Worm (Caenorhabditis elegans) whole organism, L4 larva: Measurements from ENCODE around the gene unc-42.

Source experiments
- F10B5.3 ChIP-seq: sonication (generic microtip); optimal IDR thresholded peaks from 2 replicates; lab custom pipeline; 2016; ENCODE audit warnings: mild to moderate bottlenecking, missing genetic modification characterization, missing compliant biosample characterization
- F37D6.2 ChIP-seq: sonication (generic microtip); optimal IDR thresholded peaks from 2 replicates; lab custom pipeline; 2016; ENCODE audit warnings: mild to moderate bottlenecking, missing genetic modification characterization, missing compliant biosample characterization
- F44E2.7 ChIP-seq: fragments of 200-800 bp; sonication (Bioruptor generic); IDR thresholded peaks from 2 replicates; pipeline ENCODE4 v2.1.2; 2022; ENCODE audit warnings: missing genetic modification characterization, missing compliant biosample characterization
- T20F7.1 ChIP-seq: fragments of 200-800 bp; sonication (Bioruptor generic); optimal IDR thresholded peaks from 2 replicates; lab custom pipeline; 2018; ENCODE audit warnings: mild to moderate bottlenecking, missing genetic modification characterization, missing compliant biosample characterization
- Y5F2A.4 ChIP-seq: fragments of 200-800 bp; sonication (Bioruptor generic); optimal IDR thresholded peaks from 2 replicates; lab custom pipeline; 2018; ENCODE audit warnings: mild to moderate bottlenecking, missing genetic modification characterization, missing compliant biosample characterization
- ama-1 ChIP-seq: fragments of 150-350 bp; optimal IDR thresholded peaks from 2 replicates; lab custom pipeline; 2014; ENCODE audit warnings: inconsistent platforms, mixed read lengths
- attf-4 ChIP-seq: sonication (generic microtip); optimal IDR thresholded peaks from 3 replicates; lab custom pipeline; 2017; ENCODE audit warnings: missing biosample characterization, missing genetic modification characterization
- ceh-20 ChIP-seq: fragments of 200-800 bp; sonication (Bioruptor generic); IDR thresholded peaks from 2 replicates; pipeline ENCODE4 v1.3.6; 2022; ENCODE audit warnings: missing genetic modification reagents, missing genetic modification characterization, missing compliant biosample characterization
- ceh-28 ChIP-seq: fragments of 150-350 bp; optimal IDR thresholded peaks from 2 replicates; lab custom pipeline; 2014; ENCODE audit warnings: missing biosample characterization, missing genetic modification reagents, missing genetic modification characterization
- ceh-32 ChIP-seq: sonication (generic microtip); optimal IDR thresholded peaks from 2 replicates; lab custom pipeline; 2016; ENCODE audit warnings: mild to moderate bottlenecking, missing genetic modification characterization, missing compliant biosample characterization; ENCODE audit not compliant: poor library complexity
- ceh-44 ChIP-seq: fragments of 200-800 bp; sonication (Bioruptor generic); IDR thresholded peaks from 2 replicates; pipeline ENCODE4 v1.3.6; 2022; ENCODE audit warnings: missing genetic modification reagents, missing genetic modification characterization, missing compliant biosample characterization
- ctbp-1 ChIP-seq: fragments of 200-800 bp; sonication (Bioruptor generic); IDR thresholded peaks from 2 replicates; pipeline ENCODE4 v1.3.6; 2022; ENCODE audit warnings: missing genetic modification reagents, missing genetic modification characterization, missing compliant biosample characterization
- daf-12 ChIP-seq: fragments of 150-350 bp; optimal IDR thresholded peaks from 2 replicates; lab custom pipeline; 2014; ENCODE audit warnings: missing biosample characterization, missing genetic modification reagents, missing genetic modification characterization
- daf-16 ChIP-seq, 3 experiments: sonication (generic microtip); optimal IDR thresholded peaks; 2 replicates each; lab custom pipeline; 2016 to 2017; ENCODE audit warnings: missing genetic modification characterization in 3 of 3, missing genetic modification reagents in 3 of 3, mild to moderate bottlenecking in 2 of 3, missing compliant biosample characterization in 2 of 3, missing biosample characterization in 1 of 3, moderate library complexity in 1 of 3
- daf-19 ChIP-seq: fragments of 200-800 bp; sonication (Bioruptor generic); conservative IDR thresholded peaks from 2 replicates; pipeline ENCODE4 v1.3.6; 2022; ENCODE audit warnings: missing genetic modification characterization, missing compliant biosample characterization
- dmd-6 ChIP-seq: fragments of 200-800 bp; sonication (Bioruptor generic); IDR thresholded peaks from 2 replicates; pipeline ENCODE4 v1.3.6; 2022; ENCODE audit warnings: missing genetic modification reagents, missing genetic modification characterization, missing compliant biosample characterization
- dmd-9 ChIP-seq: fragments of 200-800 bp; sonication (Bioruptor generic); IDR thresholded peaks from 2 replicates; pipeline ENCODE4 v1.3.6; 2022; ENCODE audit warnings: missing genetic modification reagents, missing genetic modification characterization, missing compliant biosample characterization
- dpl-1 ChIP-seq: fragments of 150-350 bp; optimal IDR thresholded peaks from 2 replicates; lab custom pipeline; 2014; ENCODE audit warnings: missing biosample characterization, missing genetic modification reagents, missing genetic modification characterization
- fkh-10 ChIP-seq: fragments of 150-350 bp; optimal IDR thresholded peaks from 2 replicates; lab custom pipeline; 2014; ENCODE audit warnings: missing biosample characterization, missing genetic modification reagents, missing genetic modification characterization
- gei-8 ChIP-seq: fragments of 200-800 bp; sonication (Bioruptor generic); optimal IDR thresholded peaks from 2 replicates; lab custom pipeline; 2018; ENCODE audit warnings: mild to moderate bottlenecking, missing genetic modification characterization, missing compliant biosample characterization
- jun-1 ChIP-seq: fragments of 150-350 bp; optimal IDR thresholded peaks from 2 replicates; lab custom pipeline; 2014; ENCODE audit warnings: missing biosample characterization, missing genetic modification reagents, missing genetic modification characterization
- lin-29 ChIP-seq: fragments of 200-800 bp; sonication (Bioruptor generic); IDR thresholded peaks from 2 replicates; pipeline ENCODE4 v1.3.6; 2022; ENCODE audit warnings: missing genetic modification reagents, missing genetic modification characterization, missing compliant biosample characterization
- lin-38 ChIP-seq: fragments of 200-800 bp; sonication (Bioruptor generic); IDR thresholded peaks from 2 replicates; pipeline ENCODE4 v1.3.6; 2022; ENCODE audit warnings: missing genetic modification reagents, missing genetic modification characterization, missing compliant biosample characterization
- lsy-2 ChIP-seq, 2 experiments: fragments of 150-350 bp in 1 of 2; sonication (generic microtip) in 1 of 2; optimal IDR thresholded peaks; 2 replicates each; lab custom pipeline; 2014 to 2017; ENCODE audit warnings: missing biosample characterization in 2 of 2, missing genetic modification characterization in 2 of 2
- madf-5 ChIP-seq, 2 experiments: fragments of 200-800 bp; sonication (Bioruptor generic); IDR thresholded peaks; 2 replicates each; pipeline ENCODE4 v1.3.6; 2022; ENCODE audit warnings: missing compliant biosample characterization in 2 of 2, missing genetic modification characterization in 2 of 2
- mdl-1 ChIP-seq, 2 experiments: fragments of 150-350 bp in 1 of 2; sonication (generic microtip) in 1 of 2; optimal IDR thresholded peaks; 2 replicates each; lab custom pipeline; 2014 to 2017; ENCODE audit warnings: missing biosample characterization in 2 of 2, missing genetic modification characterization in 2 of 2
- mxl-2 ChIP-seq: fragments of 200-800 bp; sonication (Bioruptor generic); conservative IDR thresholded peaks from 2 replicates; pipeline ENCODE4 v1.3.6; 2022; ENCODE audit warnings: missing genetic modification reagents, missing genetic modification characterization, missing compliant biosample characterization
- nhr-10 ChIP-seq: fragments of 150-350 bp; optimal IDR thresholded peaks from 2 replicates; lab custom pipeline; 2014; ENCODE audit warnings: missing biosample characterization, missing genetic modification characterization
- nhr-102 ChIP-seq: sonication (generic microtip); optimal IDR thresholded peaks from 2 replicates; lab custom pipeline; 2016; ENCODE audit warnings: mild to moderate bottlenecking, missing genetic modification characterization, moderate library complexity, missing compliant biosample characterization
- nhr-111 ChIP-seq: fragments of 200-800 bp; sonication (Bioruptor generic); optimal IDR thresholded peaks from 2 replicates; lab custom pipeline; 2018; ENCODE audit warnings: mild to moderate bottlenecking, missing genetic modification characterization, missing compliant biosample characterization
- nhr-237 ChIP-seq: sonication (generic microtip); optimal IDR thresholded peaks from 2 replicates; lab custom pipeline; 2017; ENCODE audit warnings: missing biosample characterization, missing genetic modification characterization
- nhr-25 ChIP-seq: sonication (generic microtip); optimal IDR thresholded peaks from 2 replicates; lab custom pipeline; 2017; ENCODE audit warnings: missing genetic modification characterization, mild to moderate bottlenecking, missing compliant biosample characterization, antibody characterized with exemption, moderate library complexity, borderline replicate concordance; ENCODE audit not compliant: insufficient read depth
- nhr-28 ChIP-seq: fragments of 150-350 bp; optimal IDR thresholded peaks from 2 replicates; lab custom pipeline; 2014; ENCODE audit warnings: missing biosample characterization, missing genetic modification characterization
- nhr-42 ChIP-seq: fragments of 200-800 bp; sonication (Bioruptor generic); IDR thresholded peaks from 2 replicates; pipeline ENCODE4 v1.3.6; 2022; ENCODE audit warnings: missing genetic modification characterization, missing compliant biosample characterization
- pha-4 ChIP-seq, 2 experiments: fragments of 150-350 bp in 1 of 2; fragments of 200-800 bp in 1 of 2; sonication (Bioruptor generic) in 1 of 2; IDR thresholded peaks in 1 of 2; optimal IDR thresholded peaks in 1 of 2; 2 replicates each; pipeline versions ENCODE4 v1.3.6 to Lab custom; 2014 to 2022; ENCODE audit warnings: missing genetic modification characterization in 2 of 2, missing genetic modification reagents in 2 of 2, missing biosample characterization in 1 of 2, missing compliant biosample characterization in 1 of 2
- php-3 ChIP-seq: fragments of 200-800 bp; sonication (Bioruptor generic); IDR thresholded peaks from 2 replicates; pipeline ENCODE4 v1.3.6; 2022; ENCODE audit warnings: missing genetic modification reagents, missing genetic modification characterization, missing compliant biosample characterization
- pqm-1 ChIP-seq: sonication (generic microtip); optimal IDR thresholded peaks from 2 replicates; lab custom pipeline; 2017; ENCODE audit warnings: missing biosample characterization, missing genetic modification characterization
- skn-1 ChIP-seq: fragments of 150-350 bp; optimal IDR thresholded peaks from 2 replicates; lab custom pipeline; 2014; ENCODE audit warnings: missing biosample characterization, missing genetic modification characterization
- spr-3 ChIP-seq: fragments of 200-800 bp; sonication (Bioruptor generic); optimal IDR thresholded peaks from 2 replicates; lab custom pipeline; 2018; ENCODE audit warnings: mild to moderate bottlenecking, missing genetic modification characterization, missing compliant biosample characterization
- tag-97 ChIP-seq: fragments of 200-800 bp; sonication (Bioruptor generic); IDR thresholded peaks from 2 replicates; pipeline ENCODE4 v1.3.6; 2022; ENCODE audit warnings: missing genetic modification characterization, missing compliant biosample characterization
- tra-1 ChIP-seq: fragments of 200-800 bp; sonication (Bioruptor generic); IDR thresholded peaks from 2 replicates; pipeline ENCODE4 v1.3.6; 2022; ENCODE audit warnings: missing genetic modification reagents, missing genetic modification characterization, missing compliant biosample characterization
- unc-130 ChIP-seq: sonication (generic microtip); optimal IDR thresholded peaks from 2 replicates; lab custom pipeline; 2016; ENCODE audit warnings: missing genetic modification reagents, missing genetic modification characterization, missing compliant biosample characterization
- unc-39 ChIP-seq: sonication (generic microtip); optimal IDR thresholded peaks from 2 replicates; lab custom pipeline; 2017; ENCODE audit warnings: missing biosample characterization, missing genetic modification characterization
- unc-62 ChIP-seq, 3 experiments: fragments of 150-350 bp in 1 of 3; sonication (generic microtip); optimal IDR thresholded peaks in 2 of 3; peaks in 1 of 3; 1 replicate in 1 of 3; 2 replicates in 2 of 3; lab custom pipeline; 2014 to 2017; ENCODE audit warnings: missing biosample characterization in 3 of 3, missing genetic modification characterization in 3 of 3, missing genetic modification reagents in 3 of 3, missing genotype in 1 of 3
- zag-1 ChIP-seq: fragments of 150-350 bp; optimal IDR thresholded peaks from 2 replicates; lab custom pipeline; 2014; ENCODE audit warnings: missing biosample characterization, missing genetic modification characterization
- zfp-2 ChIP-seq: sonication (generic microtip); optimal IDR thresholded peaks from 2 replicates; lab custom pipeline; 2016; ENCODE audit warnings: mild to moderate bottlenecking, missing genetic modification characterization, missing compliant biosample characterization
- zfp-3 ChIP-seq: fragments of 200-800 bp; sonication (Bioruptor generic); conservative IDR thresholded peaks from 2 replicates; pipeline ENCODE4 v1.3.6; 2022; ENCODE audit warnings: missing genetic modification reagents, missing genetic modification characterization, missing compliant biosample characterization
- zip-11 ChIP-seq: fragments of 200-800 bp; sonication (Bioruptor generic); IDR thresholded peaks from 2 replicates; pipeline ENCODE4 v1.3.6; 2022; ENCODE audit warnings: missing genetic modification characterization, missing compliant biosample characterization
- ztf-11 ChIP-seq: fragments of 150-350 bp; optimal IDR thresholded peaks from 2 replicates; lab custom pipeline; 2014; ENCODE audit warnings: missing biosample characterization, missing genetic modification characterization

The unc-42 gene

DNA sequence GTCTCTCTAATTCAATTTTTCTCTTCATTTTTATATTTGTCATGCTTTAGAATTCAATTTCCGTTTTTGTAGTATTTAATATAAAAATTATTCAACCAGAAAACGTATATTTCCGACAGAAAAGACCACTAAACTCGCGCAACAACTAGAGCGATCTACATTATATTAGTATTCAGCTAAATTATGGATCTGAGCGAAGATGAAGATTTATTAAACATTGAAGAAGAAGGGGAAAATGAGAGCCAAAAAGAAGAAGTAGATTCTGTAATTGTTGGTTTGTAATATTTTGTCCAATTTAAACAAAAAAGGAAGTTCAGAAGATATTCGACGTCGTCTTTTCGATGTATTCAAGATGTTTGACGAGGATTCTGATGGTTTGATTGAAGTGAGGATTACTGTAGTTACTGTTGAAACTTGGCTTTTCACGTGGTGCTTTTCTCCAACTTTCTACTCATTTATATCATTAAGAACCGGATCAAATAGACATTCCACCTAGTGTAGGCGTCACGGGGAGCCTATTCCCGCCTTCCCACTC, 35.2 kb downstream of the unc-42 start, which contains the start of gene cal-7 (continued):
- TF ChIP-seq nhr-102 (peak; percentile 48), nhr-10 (tag; lab: Kevin White, UChicago) (no peak), lin-29 (GFP tag; lab: Robert Waterston, UW) (no peak), nhr-25 (tag; lab: Kevin White, UChicago) (no peak), daf-19 (no peak), spr-3 (peak; percentile 26), daf-12 (tag; lab: Kevin White, UChicago) (no peak), pqm-1 (tag; lab: Kevin White, UChicago) (no peak), ceh-20 (GFP tag; lab: Robert Waterston, UW) (no peak), nhr-42 (GFP tag; lab: Robert Waterston, UW) (peak; percentile 59; the same call in 1 of the 2 replicates), lin-38 (GFP tag; lab: Robert Waterston, UW) (0 out of 2 replicates have a peak, but pooled peaks have one; percentile 20), unc-39 (tag; lab: Kevin White, UChicago) (no peak), ama-1 (lab: Kevin White, UChicago) (no peak), unc-130 (no peak), daf-16 (GFP tag; optimal IDR thresholded peaks at IDR 0.05; lab: Kevin White, UChicago) (no peak), daf-16 (tag; optimal IDR thresholded peaks at IDR 0.05; lab: Kevin White, UChicago) (peak; percentile 2), lsy-2 (tag; optimal IDR thresholded peaks at IDR 0.05; lab: Kevin White, UChicago) (no peak), dmd-9 (GFP tag; lab: Robert Waterston, UW) (no peak), nhr-111 (GFP tag; lab: Kevin White, UChicago) (peak; percentile 17), zfp-3 (GFP tag; lab: Robert Waterston, UW) (0 out of 2 replicates have a peak, but pooled peaks have one; percentile 42), ctbp-1 (GFP tag; lab: Robert Waterston, UW) (no peak), F10B5.3 (no peak), nhr-28 (tag; lab: Kevin White, UChicago) (no peak), tra-1 (GFP tag; lab: Robert Waterston, UW) (0 out of 2 replicates have a peak, but pooled peaks have one; percentile 52), madf-5 (GFP tag; IDR thresholded peaks at IDR 0.05; lab: Robert Waterston, UW) (no peak), zag-1 (tag; lab: Kevin White, UChicago) (no peak), attf-4 (tag; lab: Kevin White, UChicago) (no peak), T20F7.1 (GFP tag; lab: Kevin White, UChicago) (peak; percentile 29), ceh-28 (tag; lab: Kevin White, UChicago) (no peak), pha-4 (GFP tag; IDR thresholded peaks at IDR 0.05; lab: Robert Waterston, UW) (no peak; the same call in 1 of the 2 replicates), pha-4 (tag; optimal IDR thresholded peaks at IDR 0.05; lab: Kevin White, UChicago) (no peak), Y5F2A.4 (GFP tag; lab: Kevin White, UChicago) (peak; percentile 15), ceh-44 (GFP tag; lab: Robert Waterston, UW) (no peak), mxl-2 (GFP tag; lab: Robert Waterston, UW) (no peak), tag-97 (no peak), zip-11 (GFP tag; lab: Robert Waterston, UW) (no peak), nhr-237 (tag; lab: Kevin White, UChicago) (no peak), F37D6.2 (tag; lab: Kevin White, UChicago) (no peak), dmd-6 (GFP tag; lab: Robert Waterston, UW) (no peak), skn-1 (tag; lab: Kevin White, UChicago) (no peak), unc-62 (GFP tag; optimal IDR thresholded peaks at IDR 0.05 in 1 of 2; lab: Kevin White, UChicago) (no peak), unc-62 (tag; optimal IDR thresholded peaks at IDR 0.05; lab: Kevin White, UChicago) (no peak), php-3 (GFP tag; lab: Robert Waterston, UW) (no peak), zfp-2 (tag; lab: Kevin White, UChicago) (no peak), gei-8 (no peak), jun-1 (tag; lab: Kevin White, UChicago) (no peak), dpl-1 (GFP tag; lab: Kevin White, UChicago) (no peak), F44E2.7 (no peak), ceh-32 (no peak), mdl-1 (tag; optimal IDR thresholded peaks at IDR 0.05; lab: Kevin White, UChicago) (no peak), fkh-10 (GFP tag; lab: Kevin White, UChicago) (peak; percentile 67), ztf-11 (tag; lab: Kevin White, UChicago) (no peak)
